Fruit fly (Drosophila melanogaster) whole organism, embryonic: Measurements from ENCODE around the gene Shal.

Experiments
- Abd-B ChIP-seq: fragments of 200-800 bp; sonication (Bioruptor generic); optimal IDR thresholded peaks from 2 replicates; lab custom pipeline; 2018; ENCODE audit warnings: missing biosample characterization, mild to moderate bottlenecking, missing genetic modification characterization, moderate library complexity
- Atf-2 ChIP-seq: fragments of 200-800 bp; sonication (Bioruptor generic); optimal IDR thresholded peaks from 2 replicates; lab custom pipeline; 2016; ENCODE audit warnings: missing biosample characterization, missing genetic modification characterization
- Atf3 ChIP-seq: fragments of 200-800 bp; sonication (Bioruptor generic); optimal IDR thresholded peaks from 3 replicates; lab custom pipeline; 2016; ENCODE audit warnings: missing biosample characterization, missing genetic modification characterization
- B-H1 ChIP-seq: fragments of 200-800 bp; sonication (Bioruptor generic); IDR thresholded peaks from 3 replicates; pipeline ENCODE4 v1.3.6; 2022; ENCODE audit warnings: missing biosample characterization, missing genetic modification characterization
- BEAF-32 ChIP-seq: fragments of 200-800 bp; sonication (Bioruptor generic); optimal IDR thresholded peaks from 3 replicates; lab custom pipeline; 2017; ENCODE audit warnings: missing biosample characterization, missing genetic modification characterization, mild to moderate bottlenecking, moderate library complexity, missing genetic modification reagents
- BtbVII ChIP-seq: fragments of 200-800 bp; sonication (Bioruptor generic); optimal IDR thresholded peaks from 3 replicates; lab custom pipeline; 2017; ENCODE audit warnings: missing biosample characterization, mild to moderate bottlenecking, missing genetic modification characterization
- CG1024 ChIP-seq: fragments of 200-800 bp; sonication (Bioruptor generic); IDR thresholded peaks from 2 replicates; pipeline ENCODE4 v1.3.6; 2022; ENCODE audit warnings: missing biosample characterization, missing genetic modification characterization
- CG10321 ChIP-seq: fragments of 200-800 bp; sonication (Bioruptor generic); IDR thresholded peaks from 2 replicates; pipeline ENCODE4 v1.3.6; 2022; ENCODE audit warnings: missing biosample characterization, missing genetic modification characterization
- CG11504 ChIP-seq: fragments of 200-800 bp; sonication (Bioruptor generic); optimal IDR thresholded peaks from 3 replicates; lab custom pipeline; 2019; ENCODE audit warnings: missing biosample characterization, mild to moderate bottlenecking, missing genetic modification characterization, moderate library complexity
- CG11696 ChIP-seq: fragments of 200-800 bp; sonication (Bioruptor generic); IDR thresholded peaks from 2 replicates; pipeline ENCODE4 v1.3.6; 2022; ENCODE audit warnings: missing biosample characterization, missing genetic modification characterization
- CG12942 ChIP-seq: fragments of 200-800 bp; sonication (Bioruptor generic); optimal IDR thresholded peaks from 3 replicates; lab custom pipeline; 2016; ENCODE audit warnings: missing biosample characterization, missing genetic modification characterization
- CG13894 ChIP-seq: fragments of 200-800 bp; sonication (Bioruptor generic); optimal IDR thresholded peaks from 3 replicates; lab custom pipeline; 2018; ENCODE audit warnings: missing biosample characterization, mild to moderate bottlenecking, missing genetic modification characterization, moderate library complexity
- CG15696 ChIP-seq: fragments of 200-800 bp; sonication (Bioruptor generic); optimal IDR thresholded peaks from 2 replicates; lab custom pipeline; 2019; ENCODE audit warnings: missing biosample characterization, mild to moderate bottlenecking, missing genetic modification characterization, moderate library complexity
- CG16813 ChIP-seq: fragments of 200-800 bp; sonication (Bioruptor generic); IDR thresholded peaks from 3 replicates; pipeline ENCODE4 v1.3.6; 2022; ENCODE audit warnings: missing biosample characterization, missing genetic modification characterization; ENCODE audit not compliant: partially characterized antibody
- CG16815 ChIP-seq: fragments of 200-800 bp; sonication (Bioruptor generic); optimal IDR thresholded peaks from 3 replicates; lab custom pipeline; 2017; ENCODE audit warnings: missing biosample characterization, mild to moderate bottlenecking, missing genetic modification characterization
- CG17361 ChIP-seq: fragments of 200-800 bp; sonication (Bioruptor generic); IDR thresholded peaks from 3 replicates; pipeline ENCODE4 v1.3.6; 2022; ENCODE audit warnings: missing biosample characterization, missing genetic modification characterization
- CG17612 ChIP-seq: fragments of 200-800 bp; sonication (Bioruptor generic); IDR thresholded peaks from 2 replicates; pipeline ENCODE4 v1.3.6; 2022; ENCODE audit warnings: missing biosample characterization, missing genetic modification characterization
- CG2889 ChIP-seq: fragments of 200-800 bp; sonication (Bioruptor generic); IDR thresholded peaks from 3 replicates; pipeline ENCODE4 v1.3.6; 2022; ENCODE audit warnings: missing biosample characterization, missing genetic modification characterization
- CG31388 ChIP-seq: fragments of 200-800 bp; sonication (Bioruptor generic); optimal IDR thresholded peaks from 2 replicates; lab custom pipeline; 2016; ENCODE audit warnings: missing biosample characterization, missing genetic modification characterization
- CG6654 ChIP-seq: fragments of 200-800 bp; sonication (Bioruptor generic); optimal IDR thresholded peaks from 2 replicates; lab custom pipeline; 2017; ENCODE audit warnings: missing biosample characterization, mild to moderate bottlenecking, missing genetic modification characterization
- CG7556 ChIP-seq: fragments of 200-800 bp; sonication (Bioruptor generic); optimal IDR thresholded peaks from 2 replicates; lab custom pipeline; 2017; ENCODE audit warnings: missing biosample characterization, mild to moderate bottlenecking, missing genetic modification characterization
- CG7963 ChIP-seq: fragments of 200-800 bp; sonication (Bioruptor generic); IDR thresholded peaks from 3 replicates; pipeline ENCODE4 v1.3.6; 2022; ENCODE audit warnings: missing biosample characterization, missing genetic modification characterization; ENCODE audit not compliant: partially characterized antibody
- CG8089 ChIP-seq: fragments of 200-800 bp; sonication (Bioruptor generic); optimal IDR thresholded peaks from 3 replicates; lab custom pipeline; 2016; ENCODE audit warnings: missing biosample characterization, missing genetic modification characterization
- CG8388 ChIP-seq: fragments of 200-800 bp; sonication (Bioruptor generic); optimal IDR thresholded peaks from 2 replicates; lab custom pipeline; 2019; ENCODE audit warnings: missing biosample characterization, mild to moderate bottlenecking, missing genetic modification characterization, moderate library complexity
- CG8924 ChIP-seq: fragments of 200-800 bp; optimal IDR thresholded peaks from 3 replicates; lab custom pipeline; 2019; ENCODE audit warnings: missing biosample characterization, mild to moderate bottlenecking, missing genetic modification characterization, moderate library complexity
- Ets65A ChIP-seq: fragments of 200-800 bp; sonication (Bioruptor generic); peaks from one replicate; lab custom pipeline; 2016; ENCODE audit warnings: missing biosample characterization, missing genetic modification characterization
- Ets97D ChIP-seq: fragments of 200-800 bp; sonication (Bioruptor generic); optimal IDR thresholded peaks from 3 replicates; lab custom pipeline; 2016; ENCODE audit warnings: missing biosample characterization, missing genetic modification characterization
- Fer2 ChIP-seq: fragments of 200-800 bp; sonication (Bioruptor generic); optimal IDR thresholded peaks from 2 replicates; lab custom pipeline; 2018; ENCODE audit warnings: missing biosample characterization, mild to moderate bottlenecking, missing genetic modification characterization, moderate library complexity
- Fer3 ChIP-seq: fragments of 200-800 bp; sonication (Bioruptor generic); optimal IDR thresholded peaks from 2 replicates; lab custom pipeline; 2018; ENCODE audit warnings: missing biosample characterization, mild to moderate bottlenecking, missing genetic modification characterization, moderate library complexity
- Hey ChIP-seq: fragments of 200-800 bp; sonication (Bioruptor generic); optimal IDR thresholded peaks from 3 replicates; lab custom pipeline; 2018; ENCODE audit warnings: missing biosample characterization, mild to moderate bottlenecking, missing genetic modification characterization
- Jarid2 ChIP-seq: fragments of 200-800 bp; sonication (Bioruptor generic); optimal IDR thresholded peaks from 3 replicates; lab custom pipeline; 2017; ENCODE audit warnings: mild to moderate bottlenecking, missing biosample characterization, missing genetic modification reagents, missing genetic modification characterization
- Lhr ChIP-seq: fragments of 200-800 bp; sonication (Bioruptor generic); optimal IDR thresholded peaks from 3 replicates; lab custom pipeline; 2017; ENCODE audit warnings: mild to moderate bottlenecking, missing biosample characterization, missing genetic modification reagents, missing genetic modification characterization
- Lpt ChIP-seq: fragments of >200 bp; optimal IDR thresholded peaks from 2 replicates; lab custom pipeline; 2018; ENCODE audit warnings: missing biosample characterization, missing genetic modification characterization
- MTF-1 ChIP-seq: fragments of 200-800 bp; sonication (Bioruptor generic); optimal IDR thresholded peaks from 2 replicates; lab custom pipeline; 2018; ENCODE audit warnings: missing biosample characterization, mild to moderate bottlenecking, missing genetic modification characterization, borderline replicate concordance
- Mad ChIP-seq: fragments of 200-800 bp; sonication (Bioruptor generic); optimal IDR thresholded peaks from 2 replicates; lab custom pipeline; 2016; ENCODE audit warnings: missing biosample characterization, missing genetic modification characterization
- Med ChIP-seq: fragments of 200-800 bp; sonication (Bioruptor generic); peaks from one replicate; lab custom pipeline; 2016; ENCODE audit warnings: missing biosample characterization, missing genetic modification characterization, mild to moderate bottlenecking, inconsistent platforms, moderate library complexity
- Mrtf ChIP-seq: fragments of 200-800 bp; sonication (Bioruptor generic); IDR thresholded peaks from 3 replicates; pipeline ENCODE4 v1.3.6; 2022; ENCODE audit warnings: missing biosample characterization, missing genetic modification characterization
- NC2α ChIP-seq: fragments of 200-800 bp; sonication (Bioruptor generic); optimal IDR thresholded peaks from 2 replicates; lab custom pipeline; 2016; ENCODE audit warnings: missing biosample characterization, missing genetic modification characterization
- Ptx1 ChIP-seq: fragments of 200-800 bp; sonication (Bioruptor generic); IDR thresholded peaks from 2 replicates; pipeline ENCODE4 v1.3.6; 2022; ENCODE audit warnings: missing biosample characterization, missing genetic modification characterization
- Side ChIP-seq: fragments of 200-800 bp; sonication (Bioruptor generic); optimal IDR thresholded peaks from 2 replicates; lab custom pipeline; 2016; ENCODE audit warnings: missing biosample characterization, missing genetic modification characterization
- Sin3A ChIP-seq: fragments of >200 bp; optimal IDR thresholded peaks from 2 replicates; lab custom pipeline; 2018
- br ChIP-seq: fragments of >200 bp; optimal IDR thresholded peaks from 2 replicates; lab custom pipeline; 2017
- dmrt99B ChIP-seq: fragments of 200-800 bp; sonication (Bioruptor generic); optimal IDR thresholded peaks from 2 replicates; lab custom pipeline; 2018; ENCODE audit warnings: missing biosample characterization, mild to moderate bottlenecking, missing genetic modification characterization, moderate library complexity
- esg ChIP-seq: fragments of 200-800 bp; sonication (Bioruptor generic); conservative IDR thresholded peaks from 2 replicates; pipeline ENCODE4 v1.3.6; 2022; ENCODE audit warnings: missing biosample characterization, missing genetic modification characterization
- eve ChIP-seq, 2 experiments: fragments of >200 bp; optimal IDR thresholded peaks; 2 replicates each; lab custom pipeline; 2017; ENCODE audit warnings: missing biosample characterization in 2 of 2, missing genetic modification characterization in 2 of 2
- fd102C ChIP-seq: fragments of 200-800 bp; sonication (Bioruptor generic); optimal IDR thresholded peaks from 2 replicates; lab custom pipeline; 2018; ENCODE audit warnings: missing biosample characterization, mild to moderate bottlenecking, missing genetic modification characterization, moderate library complexity
- gem ChIP-seq: fragments of 200-800 bp; sonication (Bioruptor generic); optimal IDR thresholded peaks from 2 replicates; lab custom pipeline; 2019; ENCODE audit warnings: missing biosample characterization, mild to moderate bottlenecking, missing genetic modification characterization, moderate library complexity
- gsb-n ChIP-seq: fragments of 200-800 bp; sonication (Bioruptor generic); optimal IDR thresholded peaks from 3 replicates; lab custom pipeline; 2018; ENCODE audit warnings: missing biosample characterization, mild to moderate bottlenecking, missing genetic modification characterization
- klu ChIP-seq: fragments of 200-800 bp; sonication (Bioruptor generic); IDR thresholded peaks from 2 replicates; pipeline ENCODE4 v1.3.6; 2022; ENCODE audit warnings: missing biosample characterization, missing genetic modification characterization
- lmd ChIP-seq: fragments of 200-800 bp; sonication (Bioruptor generic); IDR thresholded peaks from 2 replicates; pipeline ENCODE4 v1.3.6; 2022; ENCODE audit warnings: missing biosample characterization, missing genetic modification characterization
- nmo ChIP-seq: fragments of 200-800 bp; sonication (Bioruptor generic); optimal IDR thresholded peaks from 2 replicates; lab custom pipeline; 2018; ENCODE audit warnings: missing biosample characterization, mild to moderate bottlenecking, missing genetic modification characterization, moderate library complexity
- pho ChIP-seq: fragments of 200-800 bp; sonication (Bioruptor generic); optimal IDR thresholded peaks from 2 replicates; lab custom pipeline; 2016; ENCODE audit warnings: missing biosample characterization, missing genetic modification characterization
- sug ChIP-seq: fragments of 200-800 bp; optimal IDR thresholded peaks from 2 replicates; lab custom pipeline; 2019; ENCODE audit warnings: missing biosample characterization, mild to moderate bottlenecking, missing genetic modification characterization, moderate library complexity

The Shal gene

DNA sequence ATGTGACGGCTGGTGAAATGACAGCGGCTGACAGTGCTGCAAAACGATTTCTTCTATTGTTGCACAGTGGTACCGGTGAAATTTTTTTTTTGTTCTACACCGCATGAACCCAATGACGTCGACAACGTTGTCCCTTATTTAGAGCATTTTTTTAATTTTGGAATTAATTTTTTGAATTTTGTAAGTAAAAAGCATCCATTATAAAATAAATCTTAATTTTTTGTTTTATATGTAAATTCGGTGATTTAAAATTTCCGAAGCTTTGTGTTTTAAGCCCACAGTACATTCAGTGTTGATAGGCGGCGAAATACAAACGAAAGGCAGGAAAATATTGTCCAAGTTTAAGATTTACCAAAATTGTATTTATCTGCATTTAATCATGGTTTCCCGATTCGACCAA, 27.8 kb upstream of the Shal start, which contains the start of the genes Lon and PIG-F (continued):
- TF ChIP-seq CG31388 (GFP tag; lab: Kevin White, UChicago) (peak; percentile 98), CG8388 (GFP tag; lab: Kevin White, UChicago) (peak; percentile 98), CG13894 (tag; lab: Kevin White, UChicago) (peak; percentile 98), gsb-n (tag; lab: Kevin White, UChicago) (peak; percentile 99), gem (tag; lab: Kevin White, UChicago) (peak; percentile 100), nmo (GFP tag; lab: Kevin White, UChicago) (peak; percentile 100), CG8089 (GFP tag; lab: Kevin White, UChicago) (peak; percentile 97), Mad (GFP tag; lab: Kevin White, UChicago) (peak; percentile 99), CG12942 (GFP tag; lab: Kevin White, UChicago) (peak; percentile 99), CG11696 (GFP tag; lab: Robert Waterston, UW) (peak; percentile 93), klu (GFP tag; lab: Robert Waterston, UW) (peak; percentile 99), Hey (peak; percentile 91), CG7963 (GFP tag; lab: Robert Waterston, UW) (peak; percentile 58), CG16815 (peak; percentile 99), CG16813 (peak; percentile 74), B-H1 (peak; percentile 97), pho (peak; percentile 99), CG6654 (peak; percentile 95), Ptx1 (GFP tag; lab: Robert Waterston, UW) (peak; percentile 99), CG2889 (GFP tag; lab: Robert Waterston, UW) (peak; percentile 97), CG17612 (GFP tag; lab: Robert Waterston, UW) (peak; percentile 95), MTF-1 (GFP tag; lab: Kevin White, UChicago) (peak; percentile 96), eve (GFP tag; optimal IDR thresholded peaks at IDR 0.05; lab: Kevin White, UChicago) (peak in 1 of 2 experiments; percentile 71), Jarid2 (peak; percentile 94), NC2α (GFP tag; lab: Kevin White, UChicago) (peak; percentile 95), Atf3 (GFP tag; lab: Kevin White, UChicago) (peak; percentile 98), esg (GFP tag; lab: Robert Waterston, UW) (peak; percentile 98), CG10321 (peak; percentile 85), Side (GFP tag; lab: Kevin White, UChicago) (peak; percentile 97), lmd (GFP tag; lab: Robert Waterston, UW) (peak; percentile 99), BtbVII (GFP tag; lab: Kevin White, UChicago) (peak; percentile 99), Fer3 (tag; lab: Kevin White, UChicago) (peak; percentile 99), CG8924 (tag; lab: Kevin White, UChicago) (peak; percentile 99), CG1024 (peak; percentile 89), Abd-B (GFP tag; lab: Kevin White, UChicago) (peak; percentile 99)

DNA sequence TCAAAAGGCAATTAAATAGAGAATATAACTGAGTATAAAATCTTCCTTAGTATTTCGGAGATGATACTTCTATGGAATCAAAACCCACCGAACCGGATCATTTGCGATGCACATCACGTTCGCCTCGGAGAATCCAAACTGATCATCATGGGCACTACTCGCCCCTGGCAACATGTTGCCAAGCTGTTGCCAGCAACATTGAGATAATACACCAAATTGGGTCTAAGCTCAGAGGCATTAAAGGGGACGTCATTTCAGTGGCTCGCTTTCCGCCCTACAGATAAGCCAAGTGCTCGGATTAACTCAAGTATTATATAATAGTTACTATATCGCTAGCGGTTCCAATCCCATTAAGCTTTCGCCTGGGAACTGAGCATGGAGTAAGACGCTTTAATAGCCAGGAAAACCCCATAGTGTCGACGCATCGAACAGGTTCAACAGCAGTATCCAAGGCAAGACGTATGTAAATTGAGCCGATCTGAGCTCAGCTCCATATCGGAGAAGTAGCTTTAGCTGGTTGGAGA, 21.7 kb upstream of the Shal start, which contains the start of the genes lush and CG9372:
TSS of gene lush (minus strand) at position 117 of the 524 bp plus-strand sequence.
TSS of gene CG9372 (plus strand) at position 235 of the 524 bp plus-strand sequence.
- no peak for TF ChIP-seq CG17361
- no peak for TF ChIP-seq Lhr
- no peak for TF ChIP-seq Fer2 (tag; lab: Kevin White, UChicago)
- TF ChIP-seq dmrt99B (tag; lab: Kevin White, UChicago) = no peak
- no peak for TF ChIP-seq Lpt (GFP tag; lab: Kevin White, UChicago)
- TF ChIP-seq Sin3A (lab: Kevin White, UChicago) = no peak
- TF ChIP-seq Ets65A (GFP tag; lab: Kevin White, UChicago) = no peak
- no peak for TF ChIP-seq CG7556 (GFP tag; lab: Kevin White, UChicago)
- no peak for TF ChIP-seq br
- no peak for TF ChIP-seq sug (tag; lab: Kevin White, UChicago)
- no peak for TF ChIP-seq Atf-2
- TF ChIP-seq BEAF-32 (GFP tag; lab: Kevin White, UChicago) = no peak
- no peak for TF ChIP-seq Fer3 (tag; lab: Kevin White, UChicago)
- TF ChIP-seq CG15696 (tag; lab: Kevin White, UChicago) = no peak
- no peak for TF ChIP-seq Mrtf
- peak; percentile 49 for TF ChIP-seq Med
- TF ChIP-seq fd102C (GFP tag; lab: Kevin White, UChicago) = no peak
- TF ChIP-seq CG11504 (tag; lab: Kevin White, UChicago) = peak; percentile 98
- no peak for TF ChIP-seq Ets97D (GFP tag; lab: Kevin White, UChicago)
